Worm (Caenorhabditis elegans): Measurements from ENCODE around the gene ugt-18.

ce11 chrV:12811126-12811525 lies 8.9 kb upstream of the ugt-18 start, which contains the start of gene ZC443.2:
- TF ChIP-seq snpc-4 (tag; optimal IDR thresholded peaks at IDR 0.05) = no peak
- TF ChIP-seq lsy-2 (tag; optimal IDR thresholded peaks at IDR 0.05) = no peak
- no peak for TF ChIP-seq R02D3.7 (tag; optimal IDR thresholded peaks at IDR 0.05)
- TF ChIP-seq dpl-1 (GFP tag; optimal IDR thresholded peaks at IDR 0.05) = no peak
- TF ChIP-seq Y48G9A.11 (GFP tag; IDR thresholded peaks at IDR 0.05) = no peak
- TF ChIP-seq nhr-76 (tag; optimal IDR thresholded peaks at IDR 0.05) = no peak
- no peak for TF ChIP-seq madf-9 (GFP tag; conservative IDR thresholded peaks at IDR 0.05)
- TF ChIP-seq lim-7 (GFP tag; IDR thresholded peaks at IDR 0.05) = no peak
- no peak for TF ChIP-seq ZK546.5 (tag; optimal IDR thresholded peaks at IDR 0.05)
- TF ChIP-seq lin-29 (GFP tag; IDR thresholded peaks at IDR 0.05) = no peak

Data from whole organism, L4 larva.